Fruit fly (Drosophila melanogaster) whole organism, embryonic: ENCODE data around the gene Ir67a.
A peak's percentile ranks its signal among the peaks of the same experiment; 100 is the strongest.

Experiments
- Bdp1 ChIP-seq: fragments of 200-800 bp; sonication (Bioruptor generic); optimal IDR thresholded peaks from 3 replicates; lab custom pipeline; 2016; ENCODE audit warnings: missing biosample characterization, missing genetic modification characterization
- Bteb2 ChIP-seq: fragments of 200-800 bp; sonication (Bioruptor generic); optimal IDR thresholded peaks from 2 replicates; lab custom pipeline; 2016; ENCODE audit warnings: missing biosample characterization, missing genetic modification characterization
- CG10274 ChIP-seq: fragments of 200-800 bp; sonication (Bioruptor generic); optimal IDR thresholded peaks from 3 replicates; lab custom pipeline; 2017; ENCODE audit warnings: missing biosample characterization, mild to moderate bottlenecking, missing genetic modification characterization
- CG10366 ChIP-seq: fragments of 200-800 bp; sonication (Bioruptor generic); IDR thresholded peaks from 2 replicates; pipeline ENCODE4 v1.3.6; 2022; ENCODE audit warnings: missing biosample characterization, missing genetic modification characterization
- CG10979 ChIP-seq: fragments of 200-800 bp; sonication (Bioruptor generic); optimal IDR thresholded peaks from 2 replicates; lab custom pipeline; 2018; ENCODE audit warnings: missing biosample characterization, mild to moderate bottlenecking, missing genetic modification characterization, moderate library complexity
- CG12391 ChIP-seq: fragments of 200-800 bp; sonication (Bioruptor generic); optimal IDR thresholded peaks from 3 replicates; lab custom pipeline; 2018; ENCODE audit warnings: missing biosample characterization, mild to moderate bottlenecking, missing genetic modification characterization, moderate library complexity
- CG13775 ChIP-seq: fragments of 200-800 bp; sonication (Bioruptor generic); optimal IDR thresholded peaks from 3 replicates; lab custom pipeline; 2017; ENCODE audit warnings: missing biosample characterization, mild to moderate bottlenecking, missing genetic modification characterization
- CG14667 ChIP-seq: fragments of 200-800 bp; sonication (Bioruptor generic); IDR thresholded peaks from 2 replicates; pipeline ENCODE4 v1.3.6; 2022; ENCODE audit warnings: missing biosample characterization, missing genetic modification characterization
- CG1529 ChIP-seq: fragments of 200-800 bp; sonication (Bioruptor generic); optimal IDR thresholded peaks from 3 replicates; lab custom pipeline; 2018; ENCODE audit warnings: missing biosample characterization, missing genetic modification characterization
- CG1647 ChIP-seq: fragments of 200-800 bp; sonication (Bioruptor generic); optimal IDR thresholded peaks from 3 replicates; lab custom pipeline; 2016; ENCODE audit warnings: missing biosample characterization, missing genetic modification characterization
- CG17186 ChIP-seq: fragments of 200-800 bp; sonication (Bioruptor generic); optimal IDR thresholded peaks from 3 replicates; lab custom pipeline; 2017; ENCODE audit warnings: missing biosample characterization, missing genetic modification reagents, missing genetic modification characterization
- CG2678 ChIP-seq: fragments of 200-800 bp; sonication (Bioruptor generic); optimal IDR thresholded peaks from 3 replicates; lab custom pipeline; 2019; ENCODE audit warnings: missing biosample characterization, mild to moderate bottlenecking, missing genetic modification characterization, moderate library complexity
- CG3163 ChIP-seq: fragments of 200-800 bp; sonication (Bioruptor generic); optimal IDR thresholded peaks from 3 replicates; lab custom pipeline; 2016; ENCODE audit warnings: missing biosample characterization, missing genetic modification characterization
- CG7271 ChIP-seq: fragments of 200-800 bp; sonication (Bioruptor generic); optimal IDR thresholded peaks from 2 replicates; lab custom pipeline; 2018; ENCODE audit warnings: missing biosample characterization, mild to moderate bottlenecking, missing genetic modification characterization, moderate library complexity
- CG7556 ChIP-seq: fragments of 200-800 bp; sonication (Bioruptor generic); optimal IDR thresholded peaks from 2 replicates; lab custom pipeline; 2017; ENCODE audit warnings: missing biosample characterization, mild to moderate bottlenecking, missing genetic modification characterization
- CG7745 ChIP-seq: fragments of 200-800 bp; sonication (Bioruptor generic); optimal IDR thresholded peaks from 2 replicates; lab custom pipeline; 2018; ENCODE audit warnings: missing biosample characterization, mild to moderate bottlenecking, missing genetic modification characterization, moderate library complexity
- CkIIα-i1 ChIP-seq: fragments of 200-800 bp; sonication (Bioruptor generic); IDR thresholded peaks from 2 replicates; pipeline ENCODE4 v1.3.6; 2022; ENCODE audit warnings: missing biosample characterization, missing genetic modification characterization
- Doc2 ChIP-seq: fragments of 200-800 bp; sonication (Bioruptor generic); IDR thresholded peaks from 2 replicates; pipeline ENCODE4 v1.3.6; 2022; ENCODE audit warnings: missing biosample characterization, missing genetic modification characterization
- Dref ChIP-seq: fragments of 200-800 bp; sonication (Bioruptor generic); IDR thresholded peaks from 2 replicates; pipeline ENCODE4 v1.3.6; 2022; ENCODE audit warnings: missing biosample characterization, missing genetic modification characterization
- Drgx ChIP-seq: fragments of 200-800 bp; sonication (Bioruptor generic); IDR thresholded peaks from 2 replicates; pipeline ENCODE4 v1.3.6; 2022; ENCODE audit warnings: missing biosample characterization, missing genetic modification characterization
- H2.0 ChIP-seq: fragments of 200-800 bp; sonication (Bioruptor generic); IDR thresholded peaks from 2 replicates; pipeline ENCODE4 v1.3.6; 2022; ENCODE audit warnings: missing biosample characterization, missing genetic modification characterization
- Lim3 ChIP-seq: fragments of 200-800 bp; sonication (Bioruptor generic); IDR thresholded peaks from 2 replicates; pipeline ENCODE4 v1.3.6; 2022; ENCODE audit warnings: missing biosample characterization, missing genetic modification characterization
- Med ChIP-seq: fragments of 200-800 bp; sonication (Bioruptor generic); peaks from one replicate; lab custom pipeline; 2016; ENCODE audit warnings: missing biosample characterization, missing genetic modification characterization, mild to moderate bottlenecking, inconsistent platforms, moderate library complexity
- Mrtf ChIP-seq: fragments of 200-800 bp; sonication (Bioruptor generic); IDR thresholded peaks from 3 replicates; pipeline ENCODE4 v1.3.6; 2022; ENCODE audit warnings: missing biosample characterization, missing genetic modification characterization
- Nf-YA ChIP-seq: fragments of 200-800 bp; sonication (Bioruptor generic); IDR thresholded peaks from 2 replicates; pipeline ENCODE4 v1.3.6; 2022; ENCODE audit warnings: missing biosample characterization, missing genetic modification characterization
- Oaz ChIP-seq: fragments of 200-800 bp; sonication (Bioruptor generic); IDR thresholded peaks from 2 replicates; pipeline ENCODE4 v1.3.6; 2022; ENCODE audit warnings: missing biosample characterization, missing genetic modification characterization
- Pdp1 ChIP-seq, 2 experiments: fragments of 200-800 bp; sonication (Bioruptor generic); optimal IDR thresholded peaks; 3 replicates each; lab custom pipeline; 2016; ENCODE audit warnings: missing biosample characterization in 2 of 2, missing genetic modification characterization in 2 of 2, mild to moderate bottlenecking in 1 of 2, moderate library complexity in 1 of 2
- TFAM ChIP-seq: fragments of 200-800 bp; sonication (Bioruptor generic); optimal IDR thresholded peaks from 2 replicates; lab custom pipeline; 2017; ENCODE audit warnings: missing biosample characterization, missing genetic modification characterization, inconsistent platforms
- Tbp ChIP-seq: fragments of >200 bp; optimal IDR thresholded peaks from 2 replicates; lab custom pipeline; 2018; ENCODE audit warnings: missing biosample characterization, missing genetic modification characterization
- Trl ChIP-seq, 3 experiments: fragments of >200 bp in 2 of 3; fragments of 200-800 bp in 1 of 3; sonication (Bioruptor generic) in 1 of 3; optimal IDR thresholded peaks; 2 replicates in 1 of 3; 3 replicates in 2 of 3; lab custom pipeline; 2016 to 2017; ENCODE audit warnings: missing biosample characterization in 1 of 3, missing genetic modification characterization in 1 of 3
- YL-1 ChIP-seq: fragments of 200-800 bp; sonication (Bioruptor generic); optimal IDR thresholded peaks from 3 replicates; lab custom pipeline; 2017; ENCODE audit warnings: missing biosample characterization, mild to moderate bottlenecking, missing genetic modification characterization
- chinmo ChIP-seq: fragments of 200-800 bp; sonication (Bioruptor generic); IDR thresholded peaks from 4 replicates; pipeline ENCODE4 v1.3.6; 2022; ENCODE audit warnings: missing biosample characterization, missing genetic modification characterization; ENCODE audit not compliant: partially characterized antibody
- eve ChIP-seq, 2 experiments: fragments of >200 bp; optimal IDR thresholded peaks; 2 replicates each; lab custom pipeline; 2017; ENCODE audit warnings: missing biosample characterization in 2 of 2, missing genetic modification characterization in 2 of 2
- exex ChIP-seq: fragments of 200-800 bp; sonication (Bioruptor generic); optimal IDR thresholded peaks from 4 replicates; lab custom pipeline; 2018; ENCODE audit warnings: missing biosample characterization, mild to moderate bottlenecking, missing genetic modification characterization, moderate library complexity
- gro ChIP-seq: fragments of 200-800 bp; sonication (Bioruptor generic); optimal IDR thresholded peaks from 2 replicates; lab custom pipeline; 2016; ENCODE audit warnings: missing biosample characterization, missing genetic modification characterization
- gsb-n ChIP-seq: fragments of 200-800 bp; sonication (Bioruptor generic); optimal IDR thresholded peaks from 3 replicates; lab custom pipeline; 2018; ENCODE audit warnings: missing biosample characterization, mild to moderate bottlenecking, missing genetic modification characterization
- inv ChIP-seq: fragments of 200-800 bp; sonication (Bioruptor generic); IDR thresholded peaks from 2 replicates; pipeline ENCODE4 v1.3.6; 2022; ENCODE audit warnings: missing biosample characterization, missing genetic modification characterization; ENCODE audit not compliant: partially characterized antibody
- kah ChIP-seq: fragments of 200-800 bp; sonication (Bioruptor generic); optimal IDR thresholded peaks from 2 replicates; lab custom pipeline; 2018; ENCODE audit warnings: missing biosample characterization, mild to moderate bottlenecking, missing genetic modification characterization
- lmd ChIP-seq: fragments of 200-800 bp; sonication (Bioruptor generic); IDR thresholded peaks from 2 replicates; pipeline ENCODE4 v1.3.6; 2022; ENCODE audit warnings: missing biosample characterization, missing genetic modification characterization
- mirr ChIP-seq: fragments of 200-800 bp; sonication (Bioruptor generic); optimal IDR thresholded peaks from 3 replicates; lab custom pipeline; 2018; ENCODE audit warnings: missing biosample characterization, mild to moderate bottlenecking, missing genetic modification characterization
- nau ChIP-seq: fragments of 200-800 bp; sonication (Bioruptor generic); optimal IDR thresholded peaks from 3 replicates; lab custom pipeline; 2017; ENCODE audit warnings: missing biosample characterization, mild to moderate bottlenecking, missing genetic modification characterization, missing genetic modification reagents
- scrt ChIP-seq: fragments of 200-800 bp; sonication (Bioruptor generic); optimal IDR thresholded peaks from 2 replicates; lab custom pipeline; 2018; ENCODE audit warnings: missing biosample characterization, mild to moderate bottlenecking, missing genetic modification characterization, moderate library complexity
- sens ChIP-seq: fragments of 200-800 bp; sonication (Bioruptor generic); peaks from one replicate; lab custom pipeline; 2016; ENCODE audit warnings: missing biosample characterization, missing genetic modification characterization
- seq ChIP-seq: fragments of 200-800 bp; sonication (Bioruptor generic); IDR thresholded peaks from 2 replicates; pipeline ENCODE4 v1.3.6; 2022; ENCODE audit warnings: missing biosample characterization, missing genetic modification characterization
- sqz ChIP-seq: fragments of 200-800 bp; sonication (Bioruptor generic); optimal IDR thresholded peaks from 3 replicates; lab custom pipeline; 2018; ENCODE audit warnings: missing biosample characterization, mild to moderate bottlenecking, missing genetic modification characterization
- tgo ChIP-seq: fragments of 200-800 bp; sonication (Bioruptor generic); IDR thresholded peaks from 3 replicates; pipeline ENCODE4 v1.3.6; 2022; ENCODE audit warnings: missing biosample characterization, missing genetic modification characterization
- tin ChIP-seq: fragments of 200-800 bp; sonication (Bioruptor generic); optimal IDR thresholded peaks from 3 replicates; lab custom pipeline; 2016; ENCODE audit warnings: missing biosample characterization, missing genetic modification characterization
- ttk ChIP-seq: fragments of 200-800 bp; sonication (Bioruptor generic); IDR thresholded peaks from 2 replicates; pipeline ENCODE4 v2.1.2; 2022; ENCODE audit warnings: missing biosample characterization, missing genetic modification characterization

Ir67a gene

dm6 chr3L:9503552-9504317, 40.1 kb downstream of the Ir67a start (continued):
- TF ChIP-seq eve (GFP tag; optimal IDR thresholded peaks at IDR 0.05; lab: Kevin White, UChicago) (no peak), H2.0 (GFP tag; lab: Robert Waterston, UW) (no peak), Drgx (GFP tag; lab: Robert Waterston, UW) (no peak; the same call in 1 of the 2 replicates), CG7745 (tag; lab: Kevin White, UChicago) (no peak), CG13775 (no peak), Lim3 (no peak), CG17186 (GFP tag; lab: Kevin White, UChicago) (no peak), gsb-n (tag; lab: Kevin White, UChicago) (no peak), CkIIα-i1 (GFP tag; lab: Robert Waterston, UW) (no peak), CG10979 (tag; lab: Kevin White, UChicago) (peak; percentile 26), CG10274 (GFP tag; lab: Kevin White, UChicago) (no peak), TFAM (GFP tag; lab: Kevin White, UChicago) (no peak)

dm6 chr3L:9502856-9503255, 40.9 kb downstream of the Ir67a start:
- no peak for TF ChIP-seq lmd (GFP tag; lab: Robert Waterston, UW)
- peak; percentile 6 for TF ChIP-seq mirr (GFP tag; lab: Kevin White, UChicago)
- no peak for TF ChIP-seq CG14667
- 0 out of 4 replicates have a peak, but pooled peaks have one; percentile 15 for TF ChIP-seq chinmo (GFP tag; lab: Robert Waterston, UW)
- peak; percentile 14 for TF ChIP-seq exex (tag; lab: Kevin White, UChicago)
- no peak for TF ChIP-seq CG1529 (GFP tag; lab: Kevin White, UChicago)
- TF ChIP-seq Pdp1 (GFP tag; optimal IDR thresholded peaks at IDR 0.05; lab: Kevin White, UChicago): peak in 1 of 2 experiments; percentile 80
- TF ChIP-seq ttk (GFP tag; lab: Robert Waterston, UW): no peak
- no peak for TF ChIP-seq Nf-YA (GFP tag; lab: Robert Waterston, UW)
- no peak for TF ChIP-seq inv

dm6 chr3L:9502294-9502693, 41.5 kb downstream of the Ir67a start:
- no peak for TF ChIP-seq seq
- TF ChIP-seq sens: peak; percentile 72
- no peak for TF ChIP-seq CG2678
- TF ChIP-seq Med: peak; percentile 73
- no peak for TF ChIP-seq CG12391 (tag; lab: Kevin White, UChicago)
- no peak for TF ChIP-seq CG7556 (GFP tag; lab: Kevin White, UChicago)
- TF ChIP-seq Dref (GFP tag; lab: Robert Waterston, UW): no peak
- TF ChIP-seq Bteb2 (GFP tag; lab: Kevin White, UChicago): no peak
- no peak for TF ChIP-seq CG1647 (GFP tag; lab: Kevin White, UChicago)
- no peak for TF ChIP-seq Lim3
- TF ChIP-seq CG10366: no peak
- TF ChIP-seq tin (GFP tag; lab: Kevin White, UChicago): no peak
- TF ChIP-seq nau (GFP tag; lab: Kevin White, UChicago): peak; percentile 28
- TF ChIP-seq Tbp (GFP tag; lab: Kevin White, UChicago): no peak
- no peak for TF ChIP-seq Bdp1 (GFP tag; lab: Kevin White, UChicago)

dm6 chr3L:9501298-9501697, 42.5 kb downstream of the Ir67a start:
- TF ChIP-seq Mrtf (GFP tag; lab: Robert Waterston, UW) (no peak), gro (GFP tag; lab: Kevin White, UChicago) (no peak), CG7271 (tag; lab: Kevin White, UChicago) (no peak), kah (GFP tag; lab: Kevin White, UChicago) (peak; percentile 62), Oaz (no peak), YL-1 (GFP tag; lab: Kevin White, UChicago) (no peak), tgo (GFP tag; lab: Robert Waterston, UW) (no peak), sqz (GFP tag; lab: Kevin White, UChicago) (peak; percentile 59), Trl (optimal IDR thresholded peaks at IDR 0.05; lab: Kevin White, UChicago) (peak in 1 of 2 experiments; percentile 22), Trl (GFP tag; optimal IDR thresholded peaks at IDR 0.05; lab: Kevin White, UChicago) (no peak), scrt (GFP tag; lab: Kevin White, UChicago) (peak; percentile 60), CG3163 (peak; percentile 74), Doc2 (GFP tag; lab: Robert Waterston, UW) (no peak)
